Worm (Caenorhabditis elegans): Measurements from ENCODE around the gene B0554.1.

Gene B0554.1

DNA sequence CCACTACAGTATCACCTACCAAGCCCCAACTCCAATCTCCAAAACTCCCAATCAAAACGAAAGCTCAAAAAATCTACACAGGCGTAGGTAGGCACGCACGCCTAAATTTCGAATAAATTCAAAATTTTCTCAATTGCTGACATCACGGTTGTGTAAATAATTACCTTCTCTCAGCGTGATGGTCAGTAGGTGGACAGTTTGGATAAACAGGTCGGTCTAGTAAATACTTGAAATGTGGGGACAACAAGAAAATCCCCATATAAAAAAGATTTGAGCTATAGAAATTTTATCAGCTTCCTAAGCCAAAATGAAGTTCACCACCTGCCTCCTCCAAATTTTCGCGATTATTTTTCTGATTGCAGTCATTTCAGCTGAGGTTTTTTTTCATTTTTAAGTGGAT is at the start of gene B0554.1:
Gene B0554.1, plus strand, starts transcription at position 301 of the 400 bp plus-strand sequence.
- TF ChIP-seq ztf-1 (GFP tag; conservative IDR thresholded peaks at IDR 0.05), result no peak

DNA sequence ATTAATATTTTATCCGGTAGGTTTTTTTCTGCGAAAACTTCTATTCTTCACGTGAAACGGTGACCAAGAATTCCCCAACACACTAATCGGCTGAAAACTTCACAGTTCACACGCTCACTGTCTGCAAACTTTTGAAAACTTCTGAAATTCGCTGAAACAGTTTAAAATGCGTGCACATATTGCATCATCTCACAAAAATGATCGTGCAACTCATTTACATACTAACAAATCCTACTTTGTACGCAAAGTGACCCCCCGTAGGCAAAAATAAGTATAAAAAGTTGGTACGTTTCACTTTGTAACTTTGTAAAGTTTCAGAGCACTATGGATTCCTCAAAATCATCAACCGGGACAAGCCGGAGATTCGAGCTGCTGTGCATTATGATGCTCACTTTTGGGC is 49.8 kb upstream of the B0554.1 start, which contains the start of gene ZK6.6:
Gene ZK6.6, plus strand, starts transcription at position 301 of the 400 bp plus-strand sequence.
- TF ChIP-seq crh-2 (tag; optimal IDR thresholded peaks at IDR 0.05), result no peak
- no peak for TF ChIP-seq F13H6.1 (tag; optimal IDR thresholded peaks at IDR 0.05)
- TF ChIP-seq alr-1 (tag; optimal IDR thresholded peaks at IDR 0.05), result no peak
- no peak for TF ChIP-seq unc-62 (GFP tag; optimal IDR thresholded peaks at IDR 0.05)
- TF ChIP-seq mbf-1 (tag; optimal IDR thresholded peaks at IDR 0.05), result no peak
- TF ChIP-seq nhr-6 (tag; optimal IDR thresholded peaks at IDR 0.05), result no peak
- TF ChIP-seq Y55F3AM.14 (GFP tag; optimal IDR thresholded peaks at IDR 0.05), result no peak

DNA sequence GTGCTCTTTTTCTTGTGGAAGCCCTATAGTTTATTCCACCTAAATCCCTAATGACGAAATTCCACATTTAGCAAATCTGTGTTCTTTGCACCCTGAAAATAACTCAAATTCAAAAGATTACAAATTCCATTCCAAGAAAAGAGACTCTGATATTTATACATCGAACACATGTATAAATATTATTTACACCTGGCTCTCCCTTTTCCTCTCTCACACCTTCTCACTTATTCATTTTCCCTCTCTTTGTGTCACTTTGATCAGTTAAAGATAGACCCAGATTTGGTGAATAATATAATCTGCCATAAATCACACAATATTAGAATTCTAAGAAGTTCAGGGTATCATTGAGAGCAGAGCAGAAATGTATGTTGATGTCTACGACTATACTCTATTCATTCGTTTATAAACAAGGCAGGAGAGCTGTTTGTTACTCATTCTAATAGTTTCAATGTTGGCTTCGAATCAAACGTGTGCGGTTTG is 46.0 kb upstream of the B0554.1 start, which contains the start of gene nhr-254:
Gene nhr-254, plus strand, starts transcription at position 430 of the 480 bp plus-strand sequence.
- TF ChIP-seq ama-1 (optimal IDR thresholded peaks at IDR 0.05) (no peak), ceh-16 (tag; optimal IDR thresholded peaks at IDR 0.05) (no peak), nhr-12 (tag; optimal IDR thresholded peaks at IDR 0.05) (no peak), zag-1 (tag; optimal IDR thresholded peaks at IDR 0.05) (no peak), Y55F3AM.14 (GFP tag; optimal IDR thresholded peaks at IDR 0.05) (no peak), elt-1 (tag; optimal IDR thresholded peaks at IDR 0.05) (no peak), nhr-25 (tag; optimal IDR thresholded peaks at IDR 0.05) (no peak), egl-27 (tag; optimal IDR thresholded peaks at IDR 0.05) (no peak), lin-11 (tag; optimal IDR thresholded peaks at IDR 0.05) (no peak), mdl-1 (tag; optimal IDR thresholded peaks at IDR 0.05) (no peak), aly-2 (tag; optimal IDR thresholded peaks at IDR 0.05) (no peak), R02D3.7 (tag; optimal IDR thresholded peaks at IDR 0.05) (no peak)

DNA sequence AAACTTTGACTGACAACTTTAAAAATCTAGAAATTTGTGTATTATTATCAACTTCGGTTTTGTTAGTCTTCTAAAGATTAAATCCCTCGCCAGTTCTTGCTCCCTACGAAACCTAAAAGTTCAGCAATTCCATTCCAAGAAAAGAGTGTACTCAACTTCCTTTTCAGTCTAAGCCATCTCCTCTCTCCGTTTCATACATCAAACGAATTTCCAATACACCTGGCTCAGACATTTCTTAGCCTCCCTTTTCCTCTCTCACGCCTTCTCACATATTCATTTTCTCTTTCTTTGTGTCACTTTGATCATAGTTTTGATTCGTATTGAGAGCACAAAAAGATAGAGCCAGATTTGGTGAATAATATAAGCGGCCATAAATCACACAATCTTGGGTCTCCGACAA is 41.9 kb upstream of the B0554.1 start, which contains the start of gene nhr-253:
Gene nhr-253, plus strand, starts transcription at position 285 of the 400 bp plus-strand sequence.
- TF ChIP-seq lsy-2 (tag; optimal IDR thresholded peaks at IDR 0.05), result no peak
- TF ChIP-seq ZK546.5 (tag; optimal IDR thresholded peaks at IDR 0.05), result no peak
- TF ChIP-seq unc-62 (GFP tag; optimal IDR thresholded peaks at IDR 0.05), result no peak
- TF ChIP-seq mbf-1 (tag; optimal IDR thresholded peaks at IDR 0.05), result no peak
- no peak for TF ChIP-seq C34F6.9 (tag; optimal IDR thresholded peaks at IDR 0.05)
- TF ChIP-seq elt-3 (tag; optimal IDR thresholded peaks at IDR 0.05), result no peak
- TF ChIP-seq lin-11 (tag; optimal IDR thresholded peaks at IDR 0.05), result no peak
- TF ChIP-seq nhr-23 (tag; optimal IDR thresholded peaks at IDR 0.05), result no peak
- TF ChIP-seq lin-13 (GFP tag; optimal IDR thresholded peaks at IDR 0.05), result no peak
- TF ChIP-seq sem-4 (tag; optimal IDR thresholded peaks at IDR 0.05), result no peak
- no peak for TF ChIP-seq mab-5 (tag; optimal IDR thresholded peaks at IDR 0.05)
- no peak for TF ChIP-seq nhr-11 (tag; optimal IDR thresholded peaks at IDR 0.05)
- no peak for TF ChIP-seq blmp-1 (tag; optimal IDR thresholded peaks at IDR 0.05; ENCODE audit: insufficient read depth)
- no peak for TF ChIP-seq peb-1 (tag; optimal IDR thresholded peaks at IDR 0.05)
- no peak for TF ChIP-seq gmeb-1 (tag; optimal IDR thresholded peaks at IDR 0.05)

DNA sequence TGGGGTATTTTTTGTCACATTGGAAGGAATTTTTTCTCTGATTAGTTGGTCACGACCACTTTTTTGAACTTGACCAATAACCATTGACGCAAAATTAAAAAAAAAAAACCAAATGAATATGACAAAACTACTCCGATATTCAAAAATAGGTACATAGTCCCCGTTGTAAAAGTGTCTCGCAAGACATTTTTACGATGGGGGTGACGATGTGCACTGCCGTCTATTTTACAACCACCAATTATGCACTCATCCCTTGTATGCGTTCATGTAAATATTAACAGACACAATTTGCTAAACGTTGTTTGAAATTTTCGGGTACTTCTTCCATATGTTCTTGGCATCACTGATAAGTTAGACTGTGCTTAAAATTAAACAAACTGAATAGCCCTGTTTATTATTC is 38.5 kb upstream of the B0554.1 start, which contains the start of gene scl-27:
Gene scl-27, plus strand, starts transcription at position 301 of the 400 bp plus-strand sequence.
- TF ChIP-seq gmeb-1 (tag; optimal IDR thresholded peaks at IDR 0.05) (no peak), ztf-11 (tag; optimal IDR thresholded peaks at IDR 0.05) (no peak), skn-1 (tag; optimal IDR thresholded peaks at IDR 0.05) (no peak), sma-9 (GFP tag; optimal IDR thresholded peaks at IDR 0.05) (no peak), sma-9 (tag; optimal IDR thresholded peaks at IDR 0.05) (no peak), aly-2 (tag; optimal IDR thresholded peaks at IDR 0.05) (no peak), nhr-11 (tag; optimal IDR thresholded peaks at IDR 0.05) (no peak), nhr-25 (tag; optimal IDR thresholded peaks at IDR 0.05) (no peak), ama-1 (optimal IDR thresholded peaks at IDR 0.05) (no peak), ceh-16 (tag; optimal IDR thresholded peaks at IDR 0.05) (no peak), fos-1 (tag; optimal IDR thresholded peaks at IDR 0.05) (no peak)

All from whole organism, L2 larva.